Worm (Caenorhabditis elegans): ENCODE data around the gene ptr-18.
A peak's percentile ranks its signal among the peaks of the same experiment; 100 is the strongest.

The ptr-18 gene

DNA sequence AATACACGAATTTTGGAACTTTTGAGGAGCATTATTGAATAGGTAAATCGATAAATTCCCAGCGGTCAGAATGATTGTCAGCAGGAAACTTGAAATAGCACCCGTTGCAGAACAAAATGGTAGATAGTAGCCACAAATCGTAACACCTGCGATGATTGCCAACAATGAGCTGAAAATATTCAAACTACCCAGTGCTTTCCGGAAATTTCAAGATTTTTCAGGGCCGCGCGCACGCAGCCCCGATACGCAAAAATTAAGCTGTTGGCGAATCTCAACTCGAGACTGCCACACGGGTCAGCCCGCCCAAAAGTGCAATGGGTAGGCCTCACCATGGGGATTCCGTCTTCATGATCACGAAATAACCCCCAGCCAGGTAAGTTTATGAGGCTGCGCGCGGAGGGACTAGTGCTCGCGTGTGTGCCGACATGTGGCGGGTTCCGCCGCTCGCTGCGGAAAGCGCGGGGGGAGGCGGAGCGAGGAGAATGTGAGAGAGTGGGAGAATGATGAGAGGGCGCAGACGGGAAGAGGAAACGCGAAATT, 20.7 kb upstream of the ptr-18 start (continued):
- TF ChIP-seq zfp-3 (GFP tag; conservative IDR thresholded peaks at IDR 0.05) (peak; percentile 91), daf-19 (GFP tag; conservative IDR thresholded peaks at IDR 0.05) (peak; percentile 96), set-16 (GFP tag; IDR thresholded peaks at IDR 0.05) (peak; percentile 100), spr-3 (GFP tag; optimal IDR thresholded peaks at IDR 0.05) (peak; percentile 95), dpl-1 (GFP tag; optimal IDR thresholded peaks at IDR 0.05) (peak; percentile 72), spr-1 (tag; optimal IDR thresholded peaks at IDR 0.05) (peak; percentile 94), mxl-2 (GFP tag; conservative IDR thresholded peaks at IDR 0.05) (peak; percentile 58; the same call in 1 of the 2 replicates), lin-15B (tag; optimal IDR thresholded peaks at IDR 0.05) (peak; percentile 2), madf-9 (GFP tag; conservative IDR thresholded peaks at IDR 0.05) (peak; percentile 98), zip-11 (GFP tag; IDR thresholded peaks at IDR 0.05) (no peak), daf-8 (GFP tag; IDR thresholded peaks at IDR 0.05) (peak; percentile 79; the same call in 1 of the 2 replicates), ceh-28 (tag; optimal IDR thresholded peaks at IDR 0.05) (peak; percentile 30), nhr-111 (GFP tag; optimal IDR thresholded peaks at IDR 0.05) (peak; percentile 95), lim-7 (GFP tag; IDR thresholded peaks at IDR 0.05) (peak; percentile 82), zag-1 (tag; optimal IDR thresholded peaks at IDR 0.05) (no peak), unc-62 (GFP tag; optimal IDR thresholded peaks at IDR 0.05 in 1 of 2) (peak in 1 of 2 experiments; percentile 94), unc-62 (tag; optimal IDR thresholded peaks at IDR 0.05) (no peak), cey-2 (tag; optimal IDR thresholded peaks at IDR 0.05; ENCODE audit: borderline replicate concordance, insufficient read depth) (no peak), hlh-30 (tag; optimal IDR thresholded peaks at IDR 0.05; ENCODE audit: insufficient read depth) (peak; percentile 93), unc-39 (tag; optimal IDR thresholded peaks at IDR 0.05) (peak; percentile 46), nhr-25 (tag; optimal IDR thresholded peaks at IDR 0.05; ENCODE audit: borderline replicate concordance, insufficient read depth) (peak; percentile 77), ceh-62 (tag; optimal IDR thresholded peaks at IDR 0.05) (no peak), dve-1 (tag; optimal IDR thresholded peaks at IDR 0.05; ENCODE audit: insufficient read depth) (peak; percentile 97), lin-38 (GFP tag; IDR thresholded peaks at IDR 0.05) (peak; percentile 88), pha-4 (GFP tag; IDR thresholded peaks at IDR 0.05) (peak; percentile 95), pha-4 (tag; optimal IDR thresholded peaks at IDR 0.05) (no peak), Y48G9A.11 (GFP tag; IDR thresholded peaks at IDR 0.05) (peak; percentile 90), mdl-1 (tag; optimal IDR thresholded peaks at IDR 0.05) (peak; percentile 86 to 95), attf-4 (tag; optimal IDR thresholded peaks at IDR 0.05) (no peak), jun-1 (tag; optimal IDR thresholded peaks at IDR 0.05) (peak; percentile 73), ama-1 (optimal IDR thresholded peaks at IDR 0.05) (peak; percentile 100), daf-12 (tag; optimal IDR thresholded peaks at IDR 0.05) (no peak), egl-43 (GFP tag; IDR thresholded peaks at IDR 0.05) (peak; percentile 96), skn-1 (tag; optimal IDR thresholded peaks at IDR 0.05) (no peak), F26F4.8 (GFP tag; conservative IDR thresholded peaks at IDR 0.05) (no peak), Y105C5A.15 (GFP tag; IDR thresholded peaks at IDR 0.05) (no peak; the same call in 1 of the 2 replicates), nhr-102 (tag; optimal IDR thresholded peaks at IDR 0.05) (peak; percentile 96), tag-97 (GFP tag; IDR thresholded peaks at IDR 0.05) (no peak), pqm-1 (tag; optimal IDR thresholded peaks at IDR 0.05) (peak; percentile 24), zfp-2 (tag; optimal IDR thresholded peaks at IDR 0.05) (peak; percentile 83), nhr-237 (tag; optimal IDR thresholded peaks at IDR 0.05) (peak; percentile 31), tra-1 (GFP tag; IDR thresholded peaks at IDR 0.05) (peak; percentile 91), nhr-77 (tag; optimal IDR thresholded peaks at IDR 0.05) (peak; percentile 85), php-3 (GFP tag; IDR thresholded peaks at IDR 0.05) (peak; percentile 87), fkh-10 (GFP tag; optimal IDR thresholded peaks at IDR 0.05) (no peak), madf-5 (GFP tag; IDR thresholded peaks at IDR 0.05) (peak; percentile 90 to 93), D1046.2 (GFP tag; IDR thresholded peaks at IDR 0.05) (peak; percentile 88), mep-1 (tag; optimal IDR thresholded peaks at IDR 0.05) (peak; percentile 97), F44E2.7 (GFP tag; IDR thresholded peaks at IDR 0.05) (peak; percentile 84), aha-1 (tag) (peak; percentile 100), T20F7.1 (GFP tag; optimal IDR thresholded peaks at IDR 0.05) (no peak)
